Worm (Caenorhabditis elegans) whole organism, midembryonic: ENCODE data around the gene Y37H2A.11.

Source experiments
- T22C8.4 ChIP-seq: fragments of 200-800 bp; sonication (Bioruptor generic); IDR thresholded peaks from 2 replicates; pipeline ENCODE4 v1.3.6; 2022; ENCODE audit warnings: missing genetic modification characterization, missing compliant biosample characterization
- flt-1 ChIP-seq: fragments of 200-800 bp; sonication (Bioruptor generic); IDR thresholded peaks from 2 replicates; pipeline ENCODE4 v1.3.6; 2022; ENCODE audit warnings: missing genetic modification characterization, missing compliant biosample characterization
- klf-2 ChIP-seq: fragments of 200-800 bp; sonication (Bioruptor generic); conservative IDR thresholded peaks from 2 replicates; pipeline ENCODE4 v1.3.6; 2022; ENCODE audit warnings: missing genetic modification reagents, missing genetic modification characterization, missing compliant biosample characterization
- med-1 ChIP-seq: sonication (generic microtip); optimal IDR thresholded peaks from 2 replicates; lab custom pipeline; 2017; ENCODE audit warnings: missing genetic modification characterization, mild to moderate bottlenecking, missing compliant biosample characterization, antibody characterized with exemption, missing genetic modification reagents; ENCODE audit not compliant: insufficient read depth

DNA sequence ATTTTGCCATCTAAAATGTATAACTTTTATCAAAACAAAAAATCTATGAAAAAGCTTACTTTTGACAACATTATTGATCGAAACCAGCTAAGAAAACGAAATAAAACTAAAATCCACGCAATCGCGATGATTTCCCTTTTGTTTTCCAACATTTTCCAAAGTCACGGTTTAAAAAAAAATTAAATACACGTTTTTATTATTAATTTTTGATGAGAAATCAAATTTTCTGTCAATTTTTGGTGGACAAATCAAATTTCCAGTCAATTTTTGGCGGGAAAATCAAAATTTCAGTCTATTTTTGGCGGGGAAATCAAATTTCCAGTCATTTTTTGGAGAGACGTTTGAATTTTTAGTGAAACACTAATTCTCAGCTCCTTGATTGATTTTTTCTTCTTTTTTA is 23.5 kb downstream of the Y37H2A.11 start, which contains the start of gene C14A6.5:
- TF ChIP-seq med-1 (GFP tag; lab: Kevin White, UChicago) (no peak), flt-1 (GFP tag; lab: Robert Waterston, UW) (no peak), T22C8.4 (no peak), klf-2 (GFP tag; lab: Robert Waterston, UW) (no peak)
